Worm (Caenorhabditis elegans) whole organism, mixed stage, embryonic: ENCODE data around the gene btb-20.

Experiments used
- M03D4.4 ChIP-seq: sonication (generic microtip); optimal IDR thresholded peaks from 2 replicates; lab custom pipeline; 2017; ENCODE audit warnings: mild to moderate bottlenecking, missing genetic modification characterization, missing compliant biosample characterization
- blmp-1 ChIP-seq: fragments of 150-350 bp; optimal IDR thresholded peaks from 2 replicates; lab custom pipeline; 2014; ENCODE audit warnings: missing biosample characterization, missing genetic modification characterization
- ceh-43 ChIP-seq: fragments of 200-800 bp; sonication (Bioruptor generic); optimal IDR thresholded peaks from 2 replicates; lab custom pipeline; 2018; ENCODE audit warnings: mild to moderate bottlenecking, missing genetic modification characterization, moderate library complexity, missing compliant biosample characterization
- drap-1 ChIP-seq: fragments of 200-800 bp; sonication (Bioruptor generic); optimal IDR thresholded peaks from 3 replicates; lab custom pipeline; 2018; ENCODE audit warnings: mild to moderate bottlenecking, missing genetic modification characterization, missing compliant biosample characterization
- elt-3 ChIP-seq: fragments of 150-350 bp; optimal IDR thresholded peaks from 2 replicates; lab custom pipeline; 2014; ENCODE audit warnings: missing biosample characterization, missing genetic modification characterization
- lsy-2 ChIP-seq: fragments of 150-350 bp; optimal IDR thresholded peaks from 2 replicates; lab custom pipeline; 2014; ENCODE audit warnings: missing biosample characterization, missing genetic modification characterization
- nhr-237 ChIP-seq: fragments of 150-350 bp; optimal IDR thresholded peaks from 2 replicates; lab custom pipeline; 2014; ENCODE audit warnings: missing biosample characterization, missing genetic modification characterization
- nhr-76 ChIP-seq: sonication (generic microtip); optimal IDR thresholded peaks from 2 replicates; lab custom pipeline; 2017; ENCODE audit warnings: missing biosample characterization, missing genetic modification characterization
- pha-4 ChIP-seq: fragments of 150-350 bp; optimal IDR thresholded peaks from 2 replicates; lab custom pipeline; 2018; ENCODE audit warnings: missing biosample characterization, missing genetic modification reagents, missing genetic modification characterization
- sem-2 ChIP-seq: fragments of 200-800 bp; sonication (Bioruptor generic); optimal IDR thresholded peaks from 2 replicates; lab custom pipeline; 2018; ENCODE audit warnings: mild to moderate bottlenecking, missing genetic modification characterization, missing compliant biosample characterization
- snpc-4 ChIP-seq: fragments of 150-350 bp; optimal IDR thresholded peaks from 2 replicates; lab custom pipeline; 2014; ENCODE audit warnings: missing biosample characterization, missing genetic modification characterization
- sptf-1 ChIP-seq: sonication (generic microtip); optimal IDR thresholded peaks from 2 replicates; lab custom pipeline; 2017; ENCODE audit warnings: mild to moderate bottlenecking, missing genetic modification characterization, moderate library complexity, missing compliant biosample characterization
- zip-8 ChIP-seq: fragments of 150-350 bp; optimal IDR thresholded peaks from 2 replicates; lab custom pipeline; 2014; ENCODE audit warnings: missing biosample characterization, missing genetic modification characterization

DNA sequence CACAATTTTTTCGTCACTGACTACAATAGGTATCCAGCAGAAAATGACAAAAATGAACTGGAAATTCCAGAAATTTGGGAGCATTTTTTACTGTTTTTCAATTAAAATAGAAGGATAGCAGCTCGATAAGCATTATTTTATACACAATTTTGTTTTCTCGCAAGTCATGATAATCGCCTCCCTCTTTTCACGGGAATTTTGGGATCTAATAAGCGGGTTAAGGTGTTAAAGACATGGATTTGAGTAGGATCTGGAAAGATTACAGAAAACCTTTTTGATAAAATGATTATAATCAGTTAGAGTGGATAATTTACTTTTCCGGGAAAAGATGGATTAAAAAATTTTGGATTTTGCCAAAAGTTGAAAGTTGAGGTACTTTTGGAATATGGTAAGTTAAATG is 25.4 kb upstream of the btb-20 start, which contains the start of gene gcy-29:
- TF ChIP-seq blmp-1 (no peak), ceh-43 (GFP tag; lab: Kevin White, UChicago) (no peak), nhr-237 (tag; lab: Kevin White, UChicago) (no peak), pha-4 (tag; lab: Kevin White, UChicago) (no peak), lsy-2 (tag; lab: Kevin White, UChicago) (no peak), drap-1 (GFP tag; lab: Kevin White, UChicago) (no peak), nhr-76 (tag; lab: Kevin White, UChicago) (no peak), sptf-1 (tag; lab: Kevin White, UChicago) (no peak), sem-2 (no peak), M03D4.4 (tag; lab: Kevin White, UChicago) (no peak), elt-3 (tag; lab: Kevin White, UChicago) (no peak), zip-8 (tag; lab: Kevin White, UChicago) (no peak), snpc-4 (tag; lab: Kevin White, UChicago) (no peak)
